Worm (Caenorhabditis elegans) whole organism, L1 larva: ENCODE results near the gene C38D9.2.

Experiments used
- ama-1 ChIP-seq: fragments of 150-350 bp; optimal IDR thresholded peaks from 2 replicates; lab custom pipeline; 2014
- ceh-82 ChIP-seq, 3 experiments: fragments of 150-350 bp in 1 of 3; sonication (generic microtip) in 2 of 3; optimal IDR thresholded peaks; 2 replicates each; lab custom pipeline; 2014 to 2017; ENCODE audit warnings: missing biosample characterization in 3 of 3, missing genetic modification characterization in 3 of 3
- ces-1 ChIP-seq: fragments of 150-350 bp; optimal IDR thresholded peaks from 2 replicates; lab custom pipeline; 2014; ENCODE audit warnings: missing biosample characterization, missing genetic modification reagents, missing genetic modification characterization
- fkh-4 ChIP-seq: sonication (generic microtip); optimal IDR thresholded peaks from 2 replicates; lab custom pipeline; 2016; ENCODE audit warnings: missing compliant biosample characterization, missing genetic modification characterization, borderline replicate concordance
- fos-1 ChIP-seq: fragments of 150-350 bp; optimal IDR thresholded peaks from 2 replicates; lab custom pipeline; 2014; ENCODE audit warnings: missing biosample characterization, missing genetic modification characterization
- lin-13 ChIP-seq: fragments of 150-350 bp; optimal IDR thresholded peaks from 2 replicates; lab custom pipeline; 2014; ENCODE audit warnings: missing biosample characterization, missing genetic modification reagents, missing genetic modification characterization
- nhr-85 ChIP-seq: sonication (generic microtip); peaks from one replicate; lab custom pipeline; 2016; ENCODE audit warnings: missing genetic modification characterization, inconsistent platforms, missing compliant biosample characterization
- skn-1 ChIP-seq: fragments of 150-350 bp; optimal IDR thresholded peaks from 2 replicates; lab custom pipeline; 2014; ENCODE audit warnings: missing biosample characterization, missing genetic modification characterization

DNA sequence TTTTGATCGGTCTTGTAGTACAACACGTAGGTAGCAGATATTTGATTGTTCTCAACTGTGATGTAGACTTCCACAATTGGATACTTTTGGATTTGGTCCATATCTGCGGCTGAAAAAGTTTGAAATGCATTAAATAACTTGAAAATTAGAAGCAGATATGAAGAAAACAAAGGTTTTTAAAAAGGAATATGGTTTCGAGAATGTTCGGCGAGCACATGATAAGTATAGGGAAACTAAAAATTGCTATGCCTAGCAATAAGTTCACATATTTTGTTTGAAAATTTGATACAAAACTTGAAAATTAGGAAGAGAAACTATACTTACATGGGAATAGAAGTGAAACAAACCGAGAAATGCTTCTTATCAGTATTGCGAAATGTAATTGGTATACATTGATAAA, 48.7 kb downstream of the C38D9.2 start, which contains the start of gene Y6G8.5:
- TF ChIP-seq fos-1 (tag; lab: Kevin White, UChicago) (no peak), fkh-4 (tag; lab: Kevin White, UChicago) (no peak), nhr-85 (no peak), ces-1 (no peak), ama-1 (lab: Kevin White, UChicago) (no peak), skn-1 (tag; lab: Kevin White, UChicago) (no peak), ceh-82 (tag; optimal IDR thresholded peaks at IDR 0.05; lab: Kevin White, UChicago) (no peak), lin-13 (GFP tag; lab: Kevin White, UChicago) (no peak)
